Fruit fly (Drosophila melanogaster): ENCODE data around the gene Taf10b.

The Taf10b gene

DNA sequence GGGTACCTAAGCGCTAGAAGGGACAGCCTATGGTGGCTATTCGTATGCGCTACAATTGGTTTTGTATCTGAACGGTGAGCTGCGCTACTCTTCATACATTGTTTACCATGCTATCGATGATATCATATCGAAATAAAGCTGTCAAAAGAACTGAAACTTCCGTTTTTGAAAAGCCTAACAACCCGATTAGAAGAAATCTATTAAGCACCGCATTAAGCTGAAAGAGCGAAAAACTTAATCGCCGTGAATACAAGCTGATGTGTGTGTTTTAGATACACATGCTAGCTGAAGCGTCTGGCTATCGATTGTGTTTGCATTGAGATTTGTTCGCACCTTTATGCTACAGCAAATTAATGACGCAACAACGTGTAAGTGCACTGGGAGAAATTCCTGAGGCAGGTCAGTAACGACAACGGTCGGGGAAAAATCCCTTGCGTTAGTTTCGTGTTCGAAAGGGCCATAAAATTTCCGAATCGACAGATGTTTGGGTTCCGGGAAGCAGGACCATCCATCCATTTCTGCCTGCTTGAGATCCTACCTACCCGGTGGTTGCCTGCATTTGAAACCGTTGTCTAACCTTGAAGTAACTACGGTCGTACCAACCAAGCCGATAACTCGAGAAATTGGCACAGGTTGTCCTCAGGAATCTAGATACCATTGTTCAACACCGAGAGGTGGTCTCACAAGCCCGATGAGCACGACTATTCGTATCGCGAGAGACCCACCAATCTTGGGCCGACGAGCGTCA, 17.1 kb downstream of the Taf10b start (continued):
- peak; percentile 55 for TF ChIP-seq bigmax (GFP tag; optimal IDR thresholded peaks at IDR 0.05)
- TF ChIP-seq nmo (GFP tag; optimal IDR thresholded peaks at IDR 0.05), result peak; percentile 85
- peak; percentile 84 for TF ChIP-seq CG7556 (GFP tag; optimal IDR thresholded peaks at IDR 0.05)
- TF ChIP-seq MESR4 (GFP tag; optimal IDR thresholded peaks at IDR 0.05), result peak; percentile 12
- no peak for TF ChIP-seq CG9932 (GFP tag; IDR thresholded peaks at IDR 0.05)
- peak; percentile 64 for TF ChIP-seq CG1602 (GFP tag; optimal IDR thresholded peaks at IDR 0.05)
- no peak for TF ChIP-seq CG6175 (GFP tag; IDR thresholded peaks at IDR 0.05)
- TF ChIP-seq jing (GFP tag; optimal IDR thresholded peaks at IDR 0.05), result peak; percentile 48
- TF ChIP-seq CG30020 (tag; optimal IDR thresholded peaks at IDR 0.05), result peak; percentile 4
- TF ChIP-seq aop (GFP tag; IDR thresholded peaks at IDR 0.05), result no peak
- peak; percentile 48 for TF ChIP-seq Hr3 (GFP tag; optimal IDR thresholded peaks at IDR 0.05)
- peak; percentile 95 for TF ChIP-seq lab (GFP tag; optimal IDR thresholded peaks at IDR 0.05)
- peak; percentile 48 for TF ChIP-seq CG12942 (GFP tag; optimal IDR thresholded peaks at IDR 0.05)
- TF ChIP-seq wek (GFP tag; optimal IDR thresholded peaks at IDR 0.05), result peak; percentile 45
- TF ChIP-seq jumu (GFP tag; optimal IDR thresholded peaks at IDR 0.05), result peak; percentile 76
- TF ChIP-seq tgo (GFP tag; IDR thresholded peaks at IDR 0.05), result no peak
- TF ChIP-seq CG1792 (GFP tag; optimal IDR thresholded peaks at IDR 0.05), result peak; percentile 75
- peak; percentile 72 for TF ChIP-seq shn (GFP tag; optimal IDR thresholded peaks at IDR 0.05)
- no peak for TF ChIP-seq ham (GFP tag; IDR thresholded peaks at IDR 0.05)
- peak; percentile 73 for TF ChIP-seq MTF-1 (GFP tag; optimal IDR thresholded peaks at IDR 0.05; ENCODE audit: borderline replicate concordance)
- TF ChIP-seq CG8924 (tag; optimal IDR thresholded peaks at IDR 0.05), result peak; percentile 85
- TF ChIP-seq C15 (GFP tag; IDR thresholded peaks at IDR 0.05), result no peak
- TF ChIP-seq CG13624 (GFP tag; optimal IDR thresholded peaks at IDR 0.05), result peak; percentile 90
- TF ChIP-seq Poxn (GFP tag; IDR thresholded peaks at IDR 0.05), result no peak
- no peak for TF ChIP-seq CG6689 (GFP tag; IDR thresholded peaks at IDR 0.05)
- peak; percentile 85 to 87 for TF ChIP-seq dpn (GFP tag; optimal IDR thresholded peaks at IDR 0.05)
- no peak for TF ChIP-seq z (GFP tag; IDR thresholded peaks at IDR 0.05)
- TF ChIP-seq CG2202 (tag; optimal IDR thresholded peaks at IDR 0.05), result peak; percentile 28
- TF ChIP-seq Lim3 (GFP tag; IDR thresholded peaks at IDR 0.05), result no peak
- TF ChIP-seq hkb (optimal IDR thresholded peaks at IDR 0.05), result no peak
- no peak for TF ChIP-seq hkb (GFP tag; IDR thresholded peaks at IDR 0.05)
- no peak for TF ChIP-seq cg (GFP tag; optimal IDR thresholded peaks at IDR 0.05)
- TF ChIP-seq org-1 (GFP tag; optimal IDR thresholded peaks at IDR 0.05), result peak; percentile 87
- no peak for TF ChIP-seq CG17186 (GFP tag; optimal IDR thresholded peaks at IDR 0.05)
- no peak for TF ChIP-seq CG2199 (GFP tag; IDR thresholded peaks at IDR 0.05)
- no peak for TF ChIP-seq CG43689 (GFP tag; IDR thresholded peaks at IDR 0.05)
- no peak for TF ChIP-seq CG11247 (GFP tag; IDR thresholded peaks at IDR 0.05)
- TF ChIP-seq bbx (GFP tag; IDR thresholded peaks at IDR 0.05; ENCODE audit: partially characterized antibody), result no peak
- peak; percentile 44 for TF ChIP-seq dm (GFP tag; optimal IDR thresholded peaks at IDR 0.05)
- peak; percentile 75 for TF ChIP-seq zen (tag; optimal IDR thresholded peaks at IDR 0.05)
- TF ChIP-seq sima (GFP tag; optimal IDR thresholded peaks at IDR 0.05), result no peak
- peak; percentile 94 for TF ChIP-seq abd-A (tag; optimal IDR thresholded peaks at IDR 0.05)
- TF ChIP-seq Hey (tag; optimal IDR thresholded peaks at IDR 0.05), result no peak
- TF ChIP-seq Drgx (GFP tag; IDR thresholded peaks at IDR 0.05), result no peak
- peak; percentile 85 for TF ChIP-seq HmgZ (tag; optimal IDR thresholded peaks at IDR 0.05)
- TF ChIP-seq Rx (GFP tag; IDR thresholded peaks at IDR 0.05), result no peak
- TF ChIP-seq Atf-2 (GFP tag; optimal IDR thresholded peaks at IDR 0.05), result peak; percentile 57
- TF ChIP-seq sug (tag; optimal IDR thresholded peaks at IDR 0.05), result peak; percentile 65
- peak; percentile 56 for TF ChIP-seq CG16815 (GFP tag; optimal IDR thresholded peaks at IDR 0.05)
- no peak for TF ChIP-seq Sin3A (optimal IDR thresholded peaks at IDR 0.05)
- peak; percentile 81; the same call in 2 of the 3 replicates for TF ChIP-seq CG11093 (GFP tag; IDR thresholded peaks at IDR 0.05)

Data from whole organism, embryonic.